Worm (Caenorhabditis elegans): Measurements from ENCODE around the gene H38K22.9.

- TF ChIP-seq lin-32 (GFP tag; optimal IDR thresholded peaks at IDR 0.05) = no peak
- no peak for TF ChIP-seq sem-2 (GFP tag; optimal IDR thresholded peaks at IDR 0.05)
- no peak for TF ChIP-seq tbx-8 (GFP tag; optimal IDR thresholded peaks at IDR 0.05)
- no peak for TF ChIP-seq nhr-76 (tag; optimal IDR thresholded peaks at IDR 0.05)
- TF ChIP-seq nhr-237 (tag; optimal IDR thresholded peaks at IDR 0.05) = no peak
- no peak for TF ChIP-seq unc-120 (tag; optimal IDR thresholded peaks at IDR 0.05; ENCODE audit: poor library complexity, severe bottlenecking)
- no peak for TF ChIP-seq pha-4 (tag; optimal IDR thresholded peaks at IDR 0.05)
- no peak for TF ChIP-seq nhr-28 (tag; optimal IDR thresholded peaks at IDR 0.05)
- no peak for TF ChIP-seq mep-1 (tag; optimal IDR thresholded peaks at IDR 0.05)
Measured at ce11 chrIII:4362332-4362731, 38.4 kb downstream of the H38K22.9 start.
